Worm (Caenorhabditis elegans) whole organism, L4 larva: ENCODE measurements around the gene clec-151.

Experiments
- D1046.2 ChIP-seq: fragments of 200-800 bp; sonication (Bioruptor generic); IDR thresholded peaks from 2 replicates; pipeline ENCODE4 v1.3.6; 2022; ENCODE audit warnings: missing genetic modification characterization, missing compliant biosample characterization
- F37D6.2 ChIP-seq: sonication (generic microtip); optimal IDR thresholded peaks from 2 replicates; lab custom pipeline; 2016; ENCODE audit warnings: mild to moderate bottlenecking, missing genetic modification characterization, missing compliant biosample characterization
- F49E8.2 ChIP-seq: sonication (generic microtip); optimal IDR thresholded peaks from 2 replicates; lab custom pipeline; 2016; ENCODE audit warnings: missing compliant biosample characterization, mild to moderate bottlenecking, missing genetic modification characterization, borderline replicate concordance
- R02D3.7 ChIP-seq: fragments of 150-350 bp; sonication (generic microtip); optimal IDR thresholded peaks from 3 replicates; lab custom pipeline; 2014; ENCODE audit warnings: missing biosample characterization, missing genetic modification characterization
- T20F7.1 ChIP-seq: fragments of 200-800 bp; sonication (Bioruptor generic); optimal IDR thresholded peaks from 2 replicates; lab custom pipeline; 2018; ENCODE audit warnings: mild to moderate bottlenecking, missing genetic modification characterization, missing compliant biosample characterization
- Y105C5A.15 ChIP-seq: fragments of 200-800 bp; sonication (Bioruptor generic); IDR thresholded peaks from 2 replicates; pipeline ENCODE4 v1.3.6; 2022; ENCODE audit warnings: missing genetic modification characterization, missing compliant biosample characterization
- Y48G9A.11 ChIP-seq: fragments of 200-800 bp; sonication (Bioruptor generic); IDR thresholded peaks from 2 replicates; pipeline ENCODE4 v1.3.6; 2022; ENCODE audit warnings: missing genetic modification reagents, missing genetic modification characterization, missing compliant biosample characterization
- ZK546.5 ChIP-seq, 2 experiments: sonication (generic microtip); optimal IDR thresholded peaks; 2 replicates each; lab custom pipeline; 2017; ENCODE audit warnings: missing biosample characterization in 2 of 2, missing genetic modification characterization in 2 of 2
- aha-1 ChIP-seq: fragments of 150-350 bp; peaks from one replicate; lab custom pipeline; 2014; ENCODE audit warnings: missing biosample characterization, missing genetic modification characterization
- aly-2 ChIP-seq: sonication (generic microtip); optimal IDR thresholded peaks from 2 replicates; lab custom pipeline; 2018; ENCODE audit warnings: missing biosample characterization, missing genetic modification characterization
- ama-1 ChIP-seq: fragments of 150-350 bp; optimal IDR thresholded peaks from 2 replicates; lab custom pipeline; 2014; ENCODE audit warnings: inconsistent platforms, mixed read lengths
- cey-2 ChIP-seq: sonication (generic microtip); optimal IDR thresholded peaks from 3 replicates; lab custom pipeline; 2017; ENCODE audit warnings: missing genetic modification characterization, mild to moderate bottlenecking, missing compliant biosample characterization, antibody characterized with exemption, borderline replicate concordance; ENCODE audit not compliant: insufficient read depth
- daf-12 ChIP-seq: fragments of 150-350 bp; optimal IDR thresholded peaks from 2 replicates; lab custom pipeline; 2014; ENCODE audit warnings: missing biosample characterization, missing genetic modification reagents, missing genetic modification characterization
- daf-16 ChIP-seq, 3 experiments: sonication (generic microtip); optimal IDR thresholded peaks; 2 replicates each; lab custom pipeline; 2016 to 2017; ENCODE audit warnings: missing genetic modification characterization in 3 of 3, missing genetic modification reagents in 3 of 3, mild to moderate bottlenecking in 2 of 3, missing compliant biosample characterization in 2 of 3, missing biosample characterization in 1 of 3, moderate library complexity in 1 of 3
- daf-19 ChIP-seq: fragments of 200-800 bp; sonication (Bioruptor generic); conservative IDR thresholded peaks from 2 replicates; pipeline ENCODE4 v1.3.6; 2022; ENCODE audit warnings: missing genetic modification characterization, missing compliant biosample characterization
- dmd-6 ChIP-seq: fragments of 200-800 bp; sonication (Bioruptor generic); IDR thresholded peaks from 2 replicates; pipeline ENCODE4 v1.3.6; 2022; ENCODE audit warnings: missing genetic modification reagents, missing genetic modification characterization, missing compliant biosample characterization
- dmd-8 ChIP-seq: fragments of 200-800 bp; sonication (Bioruptor generic); IDR thresholded peaks from 2 replicates; pipeline ENCODE4 v1.3.6; 2022; ENCODE audit warnings: missing genetic modification characterization, missing compliant biosample characterization
- dpl-1 ChIP-seq: fragments of 150-350 bp; optimal IDR thresholded peaks from 2 replicates; lab custom pipeline; 2014; ENCODE audit warnings: missing biosample characterization, missing genetic modification reagents, missing genetic modification characterization
- dve-1 ChIP-seq: sonication (generic microtip); optimal IDR thresholded peaks from 2 replicates; lab custom pipeline; 2017; ENCODE audit warnings: antibody characterized with exemption, mild to moderate bottlenecking, missing genetic modification characterization, missing compliant biosample characterization; ENCODE audit not compliant: insufficient read depth
- egl-27 ChIP-seq: sonication (generic microtip); optimal IDR thresholded peaks from 3 replicates; lab custom pipeline; 2017; ENCODE audit warnings: missing biosample characterization, missing genetic modification reagents, missing genetic modification characterization
- egl-43 ChIP-seq: fragments of 200-800 bp; sonication (Bioruptor generic); IDR thresholded peaks from 2 replicates; pipeline ENCODE4 v1.3.6; 2022; ENCODE audit warnings: missing genetic modification reagents, missing genetic modification characterization, missing compliant biosample characterization
- hif-1 ChIP-seq, 2 experiments: sonication (generic microtip); optimal IDR thresholded peaks; 2 replicates each; lab custom pipeline; 2016 to 2017; ENCODE audit warnings: missing compliant biosample characterization in 2 of 2, missing genetic modification characterization in 2 of 2, missing genetic modification reagents in 2 of 2, missing genotype in 2 of 2, mild to moderate bottlenecking in 1 of 2
- hlh-11 ChIP-seq: fragments of 200-800 bp; sonication (Bioruptor generic); optimal IDR thresholded peaks from 2 replicates; lab custom pipeline; 2018; ENCODE audit warnings: mild to moderate bottlenecking, missing genetic modification characterization, missing compliant biosample characterization
- jun-1 ChIP-seq: fragments of 150-350 bp; optimal IDR thresholded peaks from 2 replicates; lab custom pipeline; 2014; ENCODE audit warnings: missing biosample characterization, missing genetic modification reagents, missing genetic modification characterization
- lim-7 ChIP-seq: fragments of 200-800 bp; sonication (Bioruptor generic); IDR thresholded peaks from 2 replicates; pipeline ENCODE4 v1.3.6; 2022; ENCODE audit warnings: missing genetic modification characterization, missing compliant biosample characterization
- lin-1 ChIP-seq: fragments of 200-800 bp; sonication (Bioruptor generic); IDR thresholded peaks from 2 replicates; pipeline ENCODE4 v1.3.6; 2022; ENCODE audit warnings: missing genetic modification reagents, missing genetic modification characterization, missing compliant biosample characterization
- lin-15B ChIP-seq: fragments of 150-350 bp; sonication (generic microtip); optimal IDR thresholded peaks from 3 replicates; lab custom pipeline; 2014; ENCODE audit warnings: missing biosample characterization, missing genetic modification characterization
- lin-38 ChIP-seq: fragments of 200-800 bp; sonication (Bioruptor generic); IDR thresholded peaks from 2 replicates; pipeline ENCODE4 v1.3.6; 2022; ENCODE audit warnings: missing genetic modification reagents, missing genetic modification characterization, missing compliant biosample characterization
- lin-39 ChIP-seq: fragments of 150-350 bp; optimal IDR thresholded peaks from 2 replicates; lab custom pipeline; 2014; ENCODE audit warnings: missing biosample characterization, missing genetic modification reagents, missing genetic modification characterization
- lir-3 ChIP-seq: sonication (generic microtip); optimal IDR thresholded peaks from 2 replicates; lab custom pipeline; 2016; ENCODE audit warnings: mild to moderate bottlenecking, missing genetic modification characterization, missing compliant biosample characterization
- nhr-10 ChIP-seq: fragments of 150-350 bp; optimal IDR thresholded peaks from 2 replicates; lab custom pipeline; 2014; ENCODE audit warnings: missing biosample characterization, missing genetic modification characterization
- nhr-237 ChIP-seq: sonication (generic microtip); optimal IDR thresholded peaks from 2 replicates; lab custom pipeline; 2017; ENCODE audit warnings: missing biosample characterization, missing genetic modification characterization
- nhr-25 ChIP-seq: sonication (generic microtip); optimal IDR thresholded peaks from 2 replicates; lab custom pipeline; 2017; ENCODE audit warnings: missing genetic modification characterization, mild to moderate bottlenecking, missing compliant biosample characterization, antibody characterized with exemption, moderate library complexity, borderline replicate concordance; ENCODE audit not compliant: insufficient read depth
- nhr-28 ChIP-seq: fragments of 150-350 bp; optimal IDR thresholded peaks from 2 replicates; lab custom pipeline; 2014; ENCODE audit warnings: missing biosample characterization, missing genetic modification characterization
- nhr-42 ChIP-seq: fragments of 200-800 bp; sonication (Bioruptor generic); IDR thresholded peaks from 2 replicates; pipeline ENCODE4 v1.3.6; 2022; ENCODE audit warnings: missing genetic modification characterization, missing compliant biosample characterization
- nhr-6 ChIP-seq: fragments of 150-350 bp; optimal IDR thresholded peaks from 2 replicates; lab custom pipeline; 2014; ENCODE audit warnings: missing biosample characterization, missing genetic modification characterization
- php-3 ChIP-seq: fragments of 200-800 bp; sonication (Bioruptor generic); IDR thresholded peaks from 2 replicates; pipeline ENCODE4 v1.3.6; 2022; ENCODE audit warnings: missing genetic modification reagents, missing genetic modification characterization, missing compliant biosample characterization
- pqm-1 ChIP-seq: sonication (generic microtip); optimal IDR thresholded peaks from 2 replicates; lab custom pipeline; 2017; ENCODE audit warnings: missing biosample characterization, missing genetic modification characterization
- tag-97 ChIP-seq: fragments of 200-800 bp; sonication (Bioruptor generic); IDR thresholded peaks from 2 replicates; pipeline ENCODE4 v1.3.6; 2022; ENCODE audit warnings: missing genetic modification characterization, missing compliant biosample characterization
- unc-130 ChIP-seq: sonication (generic microtip); optimal IDR thresholded peaks from 2 replicates; lab custom pipeline; 2016; ENCODE audit warnings: missing genetic modification reagents, missing genetic modification characterization, missing compliant biosample characterization
- vab-7 ChIP-seq: fragments of 200-800 bp; sonication (Bioruptor generic); IDR thresholded peaks from 2 replicates; pipeline ENCODE4 v1.3.6; 2022; ENCODE audit warnings: missing genetic modification reagents, missing genetic modification characterization, missing compliant biosample characterization
- zfp-2 ChIP-seq: sonication (generic microtip); optimal IDR thresholded peaks from 2 replicates; lab custom pipeline; 2016; ENCODE audit warnings: mild to moderate bottlenecking, missing genetic modification characterization, missing compliant biosample characterization

clec-151 gene

ce11 chrIII:4634947-4635346, 6.7 kb downstream of the clec-151 start, which contains the start of gene clec-153:
clec-153 (plus strand) TSS chrIII:4635247.
- TF ChIP-seq lin-39 (no peak), nhr-237 (no peak), lin-1 (GFP tag; lab: Robert Waterston, UW) (no peak), zfp-2 (no peak), F49E8.2 (tag; lab: Kevin White, UChicago) (no peak), unc-130 (GFP tag; lab: Kevin White, UChicago) (no peak), vab-7 (no peak), dmd-6 (GFP tag; lab: Robert Waterston, UW) (no peak), egl-43 (GFP tag; lab: Robert Waterston, UW) (no peak)

- TF ChIP-seq dmd-6 (GFP tag; lab: Robert Waterston, UW) (peak; percentile 68), dve-1 (no peak), lin-15B (tag; lab: Kevin White, UChicago) (no peak), php-3 (GFP tag; lab: Robert Waterston, UW) (peak; percentile 91), hlh-11 (peak; percentile 41), vab-7 (no peak), lir-3 (no peak), T20F7.1 (GFP tag; lab: Kevin White, UChicago) (peak; percentile 20), aly-2 (no peak), daf-16 (GFP tag; optimal IDR thresholded peaks at IDR 0.05; lab: Kevin White, UChicago) (no peak), daf-16 (tag; optimal IDR thresholded peaks at IDR 0.05; lab: Kevin White, UChicago) (peak; percentile 91), pqm-1 (tag; lab: Kevin White, UChicago) (peak; percentile 79), nhr-28 (tag; lab: Kevin White, UChicago) (peak; percentile 73)
Measured at ce11 chrIII:4643262-4643661, 15.0 kb downstream of the clec-151 start, which contains the start of gene pfas-1. pfas-1 (minus strand) TSS chrIII:4643310.

- no peak for TF ChIP-seq F37D6.2
- TF ChIP-seq nhr-25 (tag; lab: Kevin White, UChicago): no peak
- no peak for TF ChIP-seq nhr-28 (tag; lab: Kevin White, UChicago)
- TF ChIP-seq lin-1 (GFP tag; lab: Robert Waterston, UW): no peak
- no peak for TF ChIP-seq nhr-6 (tag; lab: Kevin White, UChicago)
- TF ChIP-seq aly-2: no peak
- TF ChIP-seq D1046.2 (GFP tag; lab: Robert Waterston, UW): no peak
- TF ChIP-seq Y48G9A.11 (GFP tag; lab: Robert Waterston, UW): no peak
- TF ChIP-seq dpl-1: no peak
- TF ChIP-seq nhr-10: no peak
- TF ChIP-seq unc-130 (GFP tag; lab: Kevin White, UChicago): no peak
- TF ChIP-seq Y105C5A.15 (GFP tag; lab: Robert Waterston, UW): no peak
- TF ChIP-seq lin-39: no peak
- no peak for TF ChIP-seq dmd-8 (GFP tag; lab: Robert Waterston, UW)
- TF ChIP-seq daf-19: no peak
Measured at ce11 chrIII:4646246-4646645, 18.0 kb downstream of the clec-151 start, which contains the start of gene pqn-29. pqn-29 (minus strand) TSS chrIII:4646346.

- no peak for TF ChIP-seq cey-2
- no peak for TF ChIP-seq dpl-1
- no peak for TF ChIP-seq lin-38 (GFP tag; lab: Robert Waterston, UW)
- TF ChIP-seq F37D6.2: no peak
- no peak for TF ChIP-seq daf-12 (tag; lab: Kevin White, UChicago)
- no peak for TF ChIP-seq lin-39
- no peak for TF ChIP-seq lim-7 (GFP tag; lab: Robert Waterston, UW)
- no peak for TF ChIP-seq jun-1 (tag; lab: Kevin White, UChicago)
- no peak for TF ChIP-seq hif-1 (tag; optimal IDR thresholded peaks at IDR 0.05; lab: Kevin White, UChicago)
- no peak for TF ChIP-seq tag-97 (GFP tag; lab: Robert Waterston, UW)
- no peak for TF ChIP-seq aha-1
- no peak for TF ChIP-seq vab-7
- no peak for TF ChIP-seq R02D3.7 (tag; lab: Kevin White, UChicago)
- TF ChIP-seq egl-27 (tag; lab: Kevin White, UChicago): no peak
- TF ChIP-seq ZK546.5 (tag; optimal IDR thresholded peaks at IDR 0.05; lab: Kevin White, UChicago): no peak
- TF ChIP-seq ama-1 (lab: Kevin White, UChicago): no peak
- no peak for TF ChIP-seq nhr-42 (GFP tag; lab: Robert Waterston, UW)
Measured at ce11 chrIII:4647341-4647740, 19.1 kb downstream of the clec-151 start.
